Fruit fly (Drosophila melanogaster) whole organism, embryonic: ENCODE measurements around the gene TbCMF46.

ENCODE experiments used
- BEAF-32 ChIP-seq: fragments of 200-800 bp; sonication (Bioruptor generic); optimal IDR thresholded peaks from 3 replicates; lab custom pipeline; 2017; ENCODE audit warnings: missing biosample characterization, missing genetic modification characterization, mild to moderate bottlenecking, moderate library complexity, missing genetic modification reagents
- Blimp-1 ChIP-seq: fragments of 200-800 bp; sonication (Bioruptor generic); optimal IDR thresholded peaks from 3 replicates; lab custom pipeline; 2018; ENCODE audit warnings: missing biosample characterization, missing genetic modification characterization, mild to moderate bottlenecking, moderate library complexity, missing genetic modification reagents
- C15 ChIP-seq: fragments of 200-800 bp; sonication (Bioruptor generic); IDR thresholded peaks from 3 replicates; pipeline ENCODE4 v1.3.6; 2022; ENCODE audit warnings: missing biosample characterization, missing genetic modification characterization
- CG10462 ChIP-seq: fragments of 200-800 bp; sonication (Bioruptor generic); optimal IDR thresholded peaks from 2 replicates; lab custom pipeline; 2016; ENCODE audit warnings: missing biosample characterization, missing genetic modification characterization
- CG10654 ChIP-seq: fragments of 200-800 bp; sonication (Bioruptor generic); optimal IDR thresholded peaks from 2 replicates; lab custom pipeline; 2016; ENCODE audit warnings: missing biosample characterization, missing genetic modification characterization
- CG11398 ChIP-seq: fragments of 200-800 bp; sonication (Bioruptor generic); optimal IDR thresholded peaks from 2 replicates; lab custom pipeline; 2016; ENCODE audit warnings: missing biosample characterization, missing genetic modification characterization
- CG12236 ChIP-seq: fragments of 200-800 bp; sonication (Bioruptor generic); optimal IDR thresholded peaks from 2 replicates; lab custom pipeline; 2016; ENCODE audit warnings: missing biosample characterization, missing genetic modification characterization
- CG13424 ChIP-seq: fragments of 200-800 bp; sonication (Bioruptor generic); optimal IDR thresholded peaks from 2 replicates; lab custom pipeline; 2019; ENCODE audit warnings: missing biosample characterization, mild to moderate bottlenecking, missing genetic modification characterization, moderate library complexity
- CG15073 ChIP-seq: fragments of 200-800 bp; sonication (Bioruptor generic); optimal IDR thresholded peaks from 2 replicates; lab custom pipeline; 2016; ENCODE audit warnings: missing biosample characterization, missing genetic modification characterization
- CG15696 ChIP-seq: fragments of 200-800 bp; sonication (Bioruptor generic); optimal IDR thresholded peaks from 2 replicates; lab custom pipeline; 2019; ENCODE audit warnings: missing biosample characterization, mild to moderate bottlenecking, missing genetic modification characterization, moderate library complexity
- CG17829 ChIP-seq: fragments of 200-800 bp; optimal IDR thresholded peaks from 2 replicates; lab custom pipeline; 2019; ENCODE audit warnings: missing biosample characterization, mild to moderate bottlenecking, missing genetic modification characterization, moderate library complexity
- CG2129 ChIP-seq: fragments of 200-800 bp; sonication (Bioruptor generic); IDR thresholded peaks from 2 replicates; pipeline ENCODE4 v1.3.6; 2022; ENCODE audit warnings: missing biosample characterization, missing genetic modification characterization; ENCODE audit not compliant: partially characterized antibody
- CG32532 ChIP-seq: fragments of 200-800 bp; sonication (Bioruptor generic); IDR thresholded peaks from 2 replicates; pipeline ENCODE4 v1.3.6; 2022; ENCODE audit warnings: missing biosample characterization, missing genetic modification characterization
- CG3281 ChIP-seq: fragments of 200-800 bp; sonication (Bioruptor generic); optimal IDR thresholded peaks from 3 replicates; lab custom pipeline; 2017; ENCODE audit warnings: missing biosample characterization, mild to moderate bottlenecking, missing genetic modification characterization
- CG3838 ChIP-seq: fragments of 200-800 bp; sonication (Bioruptor generic); optimal IDR thresholded peaks from 3 replicates; lab custom pipeline; 2016; ENCODE audit warnings: missing biosample characterization, missing genetic modification characterization
- CG3995 ChIP-seq: fragments of 200-800 bp; sonication (Bioruptor generic); optimal IDR thresholded peaks from 3 replicates; lab custom pipeline; 2016; ENCODE audit warnings: missing biosample characterization, missing genetic modification characterization
- CG4820 ChIP-seq: fragments of 200-800 bp; sonication (Bioruptor generic); optimal IDR thresholded peaks from 3 replicates; lab custom pipeline; 2016; ENCODE audit warnings: missing biosample characterization, missing genetic modification characterization
- CG9215 ChIP-seq: fragments of 200-800 bp; sonication (Bioruptor generic); IDR thresholded peaks from 2 replicates; pipeline ENCODE4 v1.3.6; 2022; ENCODE audit warnings: missing biosample characterization, missing genetic modification characterization
- CG9609 ChIP-seq: fragments of 200-800 bp; sonication (Bioruptor generic); optimal IDR thresholded peaks from 3 replicates; lab custom pipeline; 2016; ENCODE audit warnings: missing biosample characterization, missing genetic modification characterization
- CHES-1-like ChIP-seq: fragments of 200-800 bp; sonication (Bioruptor generic); optimal IDR thresholded peaks from 2 replicates; lab custom pipeline; 2016; ENCODE audit warnings: missing biosample characterization, missing genetic modification characterization
- Dip3 ChIP-seq: fragments of 200-800 bp; sonication (Bioruptor generic); optimal IDR thresholded peaks from 3 replicates; lab custom pipeline; 2016; ENCODE audit warnings: missing biosample characterization, missing genetic modification characterization
- Dref ChIP-seq: fragments of 200-800 bp; sonication (Bioruptor generic); IDR thresholded peaks from 2 replicates; pipeline ENCODE4 v1.3.6; 2022; ENCODE audit warnings: missing biosample characterization, missing genetic modification characterization
- Ets65A ChIP-seq: fragments of 200-800 bp; sonication (Bioruptor generic); peaks from one replicate; lab custom pipeline; 2016; ENCODE audit warnings: missing biosample characterization, missing genetic modification characterization
- Jarid2 ChIP-seq: fragments of 200-800 bp; sonication (Bioruptor generic); optimal IDR thresholded peaks from 3 replicates; lab custom pipeline; 2017; ENCODE audit warnings: mild to moderate bottlenecking, missing biosample characterization, missing genetic modification reagents, missing genetic modification characterization
- Med ChIP-seq: fragments of 200-800 bp; sonication (Bioruptor generic); peaks from one replicate; lab custom pipeline; 2016; ENCODE audit warnings: missing biosample characterization, missing genetic modification characterization, mild to moderate bottlenecking, inconsistent platforms, moderate library complexity
- Poxn ChIP-seq: fragments of 200-800 bp; sonication (Bioruptor generic); IDR thresholded peaks from 2 replicates; pipeline ENCODE4 v1.3.6; 2022; ENCODE audit warnings: missing biosample characterization, missing genetic modification characterization
- Scr ChIP-seq: fragments of 200-800 bp; sonication (Bioruptor generic); IDR thresholded peaks from 2 replicates; pipeline ENCODE4 v1.3.6; 2022; ENCODE audit warnings: missing biosample characterization, missing genetic modification characterization; ENCODE audit not compliant: partially characterized antibody
- cg ChIP-seq: fragments of 200-800 bp; sonication (Bioruptor generic); optimal IDR thresholded peaks from 3 replicates; lab custom pipeline; 2019; ENCODE audit warnings: missing biosample characterization, mild to moderate bottlenecking, missing genetic modification characterization, moderate library complexity
- chinmo ChIP-seq: fragments of 200-800 bp; sonication (Bioruptor generic); IDR thresholded peaks from 4 replicates; pipeline ENCODE4 v1.3.6; 2022; ENCODE audit warnings: missing biosample characterization, missing genetic modification characterization; ENCODE audit not compliant: partially characterized antibody
- dan ChIP-seq: fragments of 200-800 bp; sonication (Bioruptor generic); IDR thresholded peaks from 2 replicates; pipeline ENCODE4 v1.3.6; 2022; ENCODE audit warnings: missing biosample characterization, missing genetic modification characterization
- fru ChIP-seq: fragments of >200 bp; optimal IDR thresholded peaks from 2 replicates; lab custom pipeline; 2017
- gro ChIP-seq: fragments of 200-800 bp; sonication (Bioruptor generic); optimal IDR thresholded peaks from 2 replicates; lab custom pipeline; 2016; ENCODE audit warnings: missing biosample characterization, missing genetic modification characterization
- gsb ChIP-seq: fragments of 200-800 bp; sonication (Bioruptor generic); IDR thresholded peaks from 2 replicates; pipeline ENCODE4 v1.3.6; 2022; ENCODE audit warnings: missing biosample characterization, missing genetic modification characterization
- kni ChIP-seq: fragments of 200-800 bp; sonication (Bioruptor generic); optimal IDR thresholded peaks from 3 replicates; lab custom pipeline; 2017; ENCODE audit warnings: mild to moderate bottlenecking, missing biosample characterization, missing genetic modification reagents, missing genetic modification characterization
- mld ChIP-seq: fragments of 200-800 bp; sonication (Bioruptor generic); IDR thresholded peaks from 3 replicates; pipeline ENCODE4 v1.3.6; 2022; ENCODE audit warnings: missing biosample characterization, missing genetic modification characterization; ENCODE audit not compliant: partially characterized antibody
- org-1 ChIP-seq: fragments of 200-800 bp; sonication (Bioruptor generic); optimal IDR thresholded peaks from 2 replicates; lab custom pipeline; 2017; ENCODE audit warnings: missing biosample characterization, missing genetic modification characterization
- pho ChIP-seq: fragments of 200-800 bp; sonication (Bioruptor generic); optimal IDR thresholded peaks from 2 replicates; lab custom pipeline; 2016; ENCODE audit warnings: missing biosample characterization, missing genetic modification characterization
- prd ChIP-seq, 3 experiments: fragments of >200 bp in 2 of 3; fragments of 200-800 bp in 1 of 3; sonication (Bioruptor generic) in 1 of 3; optimal IDR thresholded peaks in 2 of 3; IDR thresholded peaks in 1 of 3; 2 replicates in 2 of 3; 3 replicates in 1 of 3; pipeline versions ENCODE4 v1.3.6 to Lab custom; 2017 to 2022; ENCODE audit warnings: missing biosample characterization in 1 of 3, missing genetic modification characterization in 1 of 3
- psq ChIP-seq: fragments of 200-800 bp; sonication (Bioruptor generic); optimal IDR thresholded peaks from 2 replicates; lab custom pipeline; 2017; ENCODE audit warnings: missing biosample characterization, missing genetic modification characterization
- sna ChIP-seq: fragments of 200-800 bp; sonication (Bioruptor generic); IDR thresholded peaks from 2 replicates; pipeline ENCODE4 v1.3.6; 2022; ENCODE audit warnings: missing biosample characterization, missing genetic modification characterization; ENCODE audit not compliant: partially characterized antibody
- tna ChIP-seq: fragments of 200-800 bp; sonication (Bioruptor generic); IDR thresholded peaks from 2 replicates; pipeline ENCODE4 v1.3.6; 2022; ENCODE audit warnings: missing biosample characterization, missing genetic modification characterization; ENCODE audit not compliant: partially characterized antibody
- trem ChIP-seq: fragments of 200-800 bp; optimal IDR thresholded peaks from 3 replicates; lab custom pipeline; 2019; ENCODE audit warnings: missing biosample characterization, mild to moderate bottlenecking, missing genetic modification characterization, moderate library complexity
- tup ChIP-seq: fragments of 200-800 bp; sonication (Bioruptor generic); optimal IDR thresholded peaks from 2 replicates; lab custom pipeline; 2016; ENCODE audit warnings: missing biosample characterization, mild to moderate bottlenecking, missing genetic modification characterization, moderate library complexity
- usp ChIP-seq: fragments of >200 bp; optimal IDR thresholded peaks from 2 replicates; lab custom pipeline; 2017; ENCODE audit warnings: missing biosample characterization, missing genetic modification characterization
- wdn ChIP-seq: fragments of 200-800 bp; sonication (Bioruptor generic); IDR thresholded peaks from 2 replicates; pipeline ENCODE4 v1.3.6; 2022; ENCODE audit warnings: missing biosample characterization, missing genetic modification characterization
- wor ChIP-seq: fragments of 200-800 bp; sonication (Bioruptor generic); IDR thresholded peaks from 2 replicates; pipeline ENCODE4 v1.3.6; 2022; ENCODE audit warnings: missing biosample characterization, missing genetic modification characterization
- z ChIP-seq: fragments of 200-800 bp; sonication (Bioruptor generic); IDR thresholded peaks from 3 replicates; pipeline ENCODE4 v1.3.6; 2022; ENCODE audit warnings: missing biosample characterization, missing genetic modification characterization

The TbCMF46 gene

DNA sequence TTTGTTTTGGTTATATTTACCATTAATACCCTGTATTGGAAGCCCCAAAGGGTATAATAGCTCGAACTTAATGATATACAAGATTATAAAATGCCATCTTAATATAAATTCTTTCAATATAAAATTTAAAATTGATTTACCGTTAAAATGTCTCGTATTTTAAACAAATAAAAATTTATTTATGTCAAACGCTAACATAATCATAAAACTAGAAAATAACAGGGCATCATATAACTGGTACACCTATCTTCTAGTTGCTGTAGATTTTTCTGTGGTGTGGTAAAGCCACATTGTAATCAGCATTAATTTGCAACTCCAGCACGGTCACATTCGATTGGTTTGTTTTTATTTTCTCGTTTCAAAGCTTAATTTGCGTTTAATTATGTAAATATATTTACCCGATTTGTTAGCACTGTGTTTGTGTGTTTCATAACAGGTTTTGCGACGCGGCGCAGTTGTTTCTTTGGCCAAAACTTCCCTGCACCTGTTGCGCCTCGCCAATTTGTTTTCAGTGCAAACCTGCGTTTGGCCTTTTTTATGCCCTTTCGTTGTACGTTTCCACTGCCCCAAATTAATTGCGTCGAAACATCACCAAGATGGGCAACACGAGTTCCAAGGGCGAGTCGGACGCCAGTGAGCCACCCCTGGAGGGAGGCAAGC lies 32.5 kb upstream of the TbCMF46 start, which contains the start of the genes CG4658 and CG5846 (continued):
- TF ChIP-seq Blimp-1 (GFP tag; lab: Kevin White, UChicago) = peak; percentile 95
- no peak for TF ChIP-seq cg (GFP tag; lab: Kevin White, UChicago)
- peak; percentile 97 for TF ChIP-seq CG17829 (tag; lab: Kevin White, UChicago)
- peak; percentile 56; the same call in 1 of the 3 replicates for TF ChIP-seq z (GFP tag; lab: Robert Waterston, UW)
- TF ChIP-seq CG10462 (GFP tag; lab: Kevin White, UChicago) = peak; percentile 93
- TF ChIP-seq CG11398 (GFP tag; lab: Kevin White, UChicago) = peak; percentile 78
- TF ChIP-seq gro = peak; percentile 52
- peak; percentile 90 for TF ChIP-seq CG9215
- TF ChIP-seq CG15696 = peak; percentile 89
- no peak for TF ChIP-seq mld

DNA sequence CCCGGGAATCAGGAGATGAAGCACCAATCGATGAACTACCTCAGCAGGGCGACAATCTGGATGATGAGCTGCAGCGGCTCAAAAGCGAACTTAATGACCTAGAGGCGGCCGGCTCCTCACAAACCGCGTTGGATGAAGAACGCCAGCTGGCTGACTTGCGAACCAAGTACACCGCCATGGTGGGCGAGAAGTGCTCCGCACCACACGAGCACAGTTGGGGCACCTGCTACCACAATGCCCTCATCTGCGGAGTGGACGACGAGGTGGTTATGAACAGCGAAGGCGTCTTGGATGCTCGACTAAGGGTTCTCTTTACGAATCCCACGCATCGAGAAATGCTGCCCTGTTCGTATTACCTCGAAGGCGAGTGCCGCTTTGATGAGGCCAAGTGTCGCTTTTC lies 30.0 kb upstream of the TbCMF46 start:
- peak; percentile 60 for TF ChIP-seq Ets65A (GFP tag; lab: Kevin White, UChicago)
- TF ChIP-seq wdn (GFP tag; lab: Robert Waterston, UW) = no peak
- TF ChIP-seq Jarid2 (GFP tag; lab: Kevin White, UChicago) = no peak
- TF ChIP-seq Dref = 0 out of 2 replicates have a peak, but pooled peaks have one; percentile 28
- TF ChIP-seq CG2129 (GFP tag; lab: Robert Waterston, UW) = no peak
- TF ChIP-seq CG4820 (GFP tag; lab: Kevin White, UChicago) = no peak
- no peak for TF ChIP-seq CHES-1-like
- TF ChIP-seq trem = no peak
- peak; percentile 55 for TF ChIP-seq Med (GFP tag; lab: Kevin White, UChicago)

DNA sequence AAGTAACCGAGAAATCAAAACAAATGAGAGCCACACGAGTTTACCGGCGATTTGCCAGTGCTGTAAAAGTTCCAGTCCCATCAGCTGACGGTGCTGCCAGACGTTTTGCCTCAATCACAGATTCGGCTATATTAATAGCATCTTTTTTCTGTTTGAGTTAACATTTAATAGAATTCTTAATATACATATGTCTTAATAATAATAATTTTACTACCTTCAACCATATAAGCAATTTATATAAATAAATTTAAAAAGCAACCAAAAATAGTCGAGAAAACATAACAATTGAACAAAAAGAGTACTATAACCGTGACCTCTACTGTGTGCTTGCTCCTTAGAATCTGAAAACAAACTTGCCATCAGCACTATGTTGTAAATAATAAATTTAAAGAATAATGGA lies 29.5 kb upstream of the TbCMF46 start, which contains the start of the genes CG13126 and CG4709:
CG13126 (minus strand) TSS at position 63 of the 400 bp plus-strand sequence.
CG4709 (plus strand) TSS at position 207 of the 400 bp plus-strand sequence.
- TF ChIP-seq fru (no peak), prd (optimal IDR thresholded peaks at IDR 0.05; lab: Kevin White, UChicago) (no peak), prd (GFP tag; IDR thresholded peaks at IDR 0.05; lab: Robert Waterston, UW) (peak; percentile 92), CG10654 (GFP tag; lab: Kevin White, UChicago) (peak; percentile 88), trem (peak; percentile 96), kni (GFP tag; lab: Kevin White, UChicago) (no peak), CG32532 (GFP tag; lab: Robert Waterston, UW) (peak; percentile 92), wor (GFP tag; lab: Robert Waterston, UW) (peak; percentile 64), CG9609 (GFP tag; lab: Kevin White, UChicago) (no peak), CHES-1-like (peak; percentile 37), CG11398 (GFP tag; lab: Kevin White, UChicago) (no peak), psq (GFP tag; lab: Kevin White, UChicago) (peak; percentile 64), Poxn (no peak; the same call in 1 of the 2 replicates), CG13424 (tag; lab: Kevin White, UChicago) (peak; percentile 92), chinmo (GFP tag; lab: Robert Waterston, UW) (no peak), dan (GFP tag; lab: Robert Waterston, UW) (no peak), Dip3 (GFP tag; lab: Kevin White, UChicago) (peak; percentile 52), CG15073 (GFP tag; lab: Kevin White, UChicago) (peak; percentile 57), tna (GFP tag; lab: Robert Waterston, UW) (no peak), pho (GFP tag; lab: Kevin White, UChicago) (no peak), Scr (GFP tag; lab: Robert Waterston, UW) (no peak), CG12236 (GFP tag; lab: Kevin White, UChicago) (peak; percentile 6), CG3281 (GFP tag; lab: Kevin White, UChicago) (peak; percentile 92), CG3995 (peak; percentile 80), C15 (GFP tag; lab: Robert Waterston, UW) (0 out of 3 replicates have a peak, but pooled peaks have one; percentile 20), BEAF-32 (GFP tag; lab: Kevin White, UChicago) (peak; percentile 30), gsb (GFP tag; lab: Robert Waterston, UW) (peak; percentile 68), usp (GFP tag; lab: Kevin White, UChicago) (no peak), org-1 (peak; percentile 86), sna (GFP tag; lab: Robert Waterston, UW) (no peak), CG3838 (GFP tag; lab: Kevin White, UChicago) (peak; percentile 58), tup (GFP tag; lab: Kevin White, UChicago) (peak; percentile 56)
